Worm (Caenorhabditis elegans) whole organism, L4/young adult: ENCODE measurements around the gene F20B6.4.

Experiments
- W03F9.2 ChIP-seq: fragments of 150-350 bp; optimal IDR thresholded peaks from 2 replicates; lab custom pipeline; 2014; ENCODE audit warnings: missing biosample characterization, missing genetic modification characterization
- dao-5 ChIP-seq: sonication (generic microtip); optimal IDR thresholded peaks from 2 replicates; lab custom pipeline; 2016; ENCODE audit warnings: missing genotype, missing genetic modification characterization, moderate library complexity, missing compliant biosample characterization
- him-1 ChIP-seq: sonication (generic microtip); optimal IDR thresholded peaks from 2 replicates; lab custom pipeline; 2016; ENCODE audit warnings: missing genotype, missing genetic modification reagents, missing genetic modification characterization, missing compliant biosample characterization

ce11 chrX:4193080-4193479, 3.3 kb downstream of the F20B6.4 start:
- TF ChIP-seq W03F9.2: no peak
- no peak for TF ChIP-seq him-1 (tag; lab: Kevin White, UChicago)
- no peak for TF ChIP-seq dao-5
